Fruit fly (Drosophila melanogaster): ENCODE measurements around the gene Dus2.

The Dus2 gene

DNA sequence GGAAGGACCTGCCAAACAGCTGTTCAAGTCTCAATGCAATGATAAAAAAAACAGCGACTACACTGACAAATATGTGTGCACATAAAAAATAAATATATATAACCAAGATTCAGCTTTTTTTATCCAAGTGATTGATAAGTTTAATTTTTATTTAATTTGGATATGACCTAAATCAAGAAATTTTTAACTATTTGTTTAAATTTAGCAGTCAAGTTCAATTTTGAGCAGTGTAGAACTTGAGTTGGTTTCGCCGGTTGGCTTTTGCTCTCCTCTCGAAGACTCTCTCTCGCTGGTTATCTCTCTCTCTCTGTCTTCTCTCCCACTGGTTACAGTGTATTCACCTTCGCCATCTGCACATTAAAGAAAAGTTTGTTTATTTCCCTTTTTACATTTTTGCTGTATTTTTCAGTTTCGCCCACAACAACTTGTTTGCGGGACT is 19.7 kb upstream of the Dus2 start (continued):
- peak; percentile 91 for TF ChIP-seq CG18599 (GFP tag; optimal IDR thresholded peaks at IDR 0.05)
- TF ChIP-seq HLHmδ (GFP tag; optimal IDR thresholded peaks at IDR 0.05) = no peak
- peak; percentile 75 for TF ChIP-seq CG9437 (GFP tag; optimal IDR thresholded peaks at IDR 0.05)
- TF ChIP-seq Antp (GFP tag; optimal IDR thresholded peaks at IDR 0.05) = peak; percentile 29
- peak; percentile 63 for TF ChIP-seq bab2 (GFP tag; optimal IDR thresholded peaks at IDR 0.05)
- TF ChIP-seq ssp (GFP tag; IDR thresholded peaks at IDR 0.05) = peak; percentile 61
- TF ChIP-seq Taf1 (GFP tag; IDR thresholded peaks at IDR 0.05) = peak; percentile 74
- TF ChIP-seq mld (GFP tag; IDR thresholded peaks at IDR 0.05; ENCODE audit: partially characterized antibody) = no peak
- TF ChIP-seq CG9797 (GFP tag; optimal IDR thresholded peaks at IDR 0.05) = no peak
- peak; percentile 57 for TF ChIP-seq CG4854 (GFP tag; optimal IDR thresholded peaks at IDR 0.05)
- peak; percentile 81 for TF ChIP-seq CG14667 (GFP tag; IDR thresholded peaks at IDR 0.05)
- peak; percentile 88 for TF ChIP-seq H2.0 (GFP tag; IDR thresholded peaks at IDR 0.05)
- peak; percentile 87 for TF ChIP-seq CG14710 (tag; optimal IDR thresholded peaks at IDR 0.05)
- peak; percentile 68 for TF ChIP-seq Side (GFP tag; optimal IDR thresholded peaks at IDR 0.05)
- peak; percentile 81 for TF ChIP-seq ase (GFP tag; IDR thresholded peaks at IDR 0.05)
- peak; percentile 88 for TF ChIP-seq CG3281 (GFP tag; optimal IDR thresholded peaks at IDR 0.05)
- no peak for TF ChIP-seq hkb (optimal IDR thresholded peaks at IDR 0.05)
- TF ChIP-seq hkb (GFP tag; IDR thresholded peaks at IDR 0.05) = peak; percentile 93
- no peak for TF ChIP-seq Scr (GFP tag; IDR thresholded peaks at IDR 0.05; ENCODE audit: partially characterized antibody)
- no peak for TF ChIP-seq h (optimal IDR thresholded peaks at IDR 0.05)
- TF ChIP-seq z (GFP tag; IDR thresholded peaks at IDR 0.05) = no peak
- peak; percentile 82 for TF ChIP-seq ind (GFP tag; optimal IDR thresholded peaks at IDR 0.05)
- TF ChIP-seq pzg (GFP tag; optimal IDR thresholded peaks at IDR 0.05) = no peak
- peak in 1 of 2 experiments; percentile 53 for TF ChIP-seq Hr78 (GFP tag; optimal IDR thresholded peaks at IDR 0.05)
- peak; percentile 88 for TF ChIP-seq Blimp-1 (GFP tag; optimal IDR thresholded peaks at IDR 0.05)
- peak; percentile 52 for TF ChIP-seq Bdp1 (GFP tag; optimal IDR thresholded peaks at IDR 0.05)
- no peak for TF ChIP-seq CG10543 (GFP tag; optimal IDR thresholded peaks at IDR 0.05)
- TF ChIP-seq CG12659 (GFP tag; optimal IDR thresholded peaks at IDR 0.05) = peak; percentile 89
- peak; percentile 33 for TF ChIP-seq psq (GFP tag; optimal IDR thresholded peaks at IDR 0.05)
- TF ChIP-seq pros (GFP tag; optimal IDR thresholded peaks at IDR 0.05) = no peak
- TF ChIP-seq zfh1 (GFP tag; IDR thresholded peaks at IDR 0.05) = peak; percentile 90
- peak; percentile 79 for TF ChIP-seq CG14050 (GFP tag; IDR thresholded peaks at IDR 0.05)
- TF ChIP-seq CG11398 (GFP tag; optimal IDR thresholded peaks at IDR 0.05) = no peak
- TF ChIP-seq CG18476 (GFP tag; optimal IDR thresholded peaks at IDR 0.05) = peak; percentile 79
- TF ChIP-seq CG12391 (tag; optimal IDR thresholded peaks at IDR 0.05) = peak; percentile 91
- peak; percentile 78 for TF ChIP-seq NfI (GFP tag; optimal IDR thresholded peaks at IDR 0.05)
- peak; percentile 93 for TF ChIP-seq lab (GFP tag; optimal IDR thresholded peaks at IDR 0.05)
- TF ChIP-seq CG16815 (GFP tag; optimal IDR thresholded peaks at IDR 0.05) = peak; percentile 72
- peak; percentile 78 for TF ChIP-seq tio (GFP tag; optimal IDR thresholded peaks at IDR 0.05)
- peak; percentile 62 for TF ChIP-seq Oaz (GFP tag; IDR thresholded peaks at IDR 0.05)
- peak; percentile 80 for TF ChIP-seq CG6854 (GFP tag; optimal IDR thresholded peaks at IDR 0.05)
- TF ChIP-seq CG8478 (optimal IDR thresholded peaks at IDR 0.05) = no peak
- TF ChIP-seq crc (GFP tag; optimal IDR thresholded peaks at IDR 0.05) = peak; percentile 69
- peak; percentile 81 for TF ChIP-seq CG11456 (GFP tag; IDR thresholded peaks at IDR 0.05)
- peak; percentile 85 for TF ChIP-seq CG32772 (GFP tag; IDR thresholded peaks at IDR 0.05)
- TF ChIP-seq scrt (GFP tag; optimal IDR thresholded peaks at IDR 0.05) = peak; percentile 74
- no peak for TF ChIP-seq sr (GFP tag; IDR thresholded peaks at IDR 0.05)
- peak; percentile 19 for TF ChIP-seq luna (GFP tag; optimal IDR thresholded peaks at IDR 0.05)
- no peak for TF ChIP-seq nerfin-2 (GFP tag; IDR thresholded peaks at IDR 0.05; ENCODE audit: partially characterized antibody)
- peak; percentile 87 for TF ChIP-seq CG10209 (GFP tag; optimal IDR thresholded peaks at IDR 0.05)
- no peak for TF ChIP-seq CG7745 (tag; optimal IDR thresholded peaks at IDR 0.05)

Data from whole organism, embryonic.